Worm (Caenorhabditis elegans) whole organism, L3 larva: ENCODE data around the gene ttbk-3.
A peak's percentile ranks its signal among the peaks of the same experiment; 100 is the strongest.
"Not testable (repeated sequence)": the region's sequence is repeated elsewhere in the genome, so short reads cannot be mapped to it uniquely, and the experiment has no call there.

Experiments
- R02D3.7 ChIP-seq: fragments of 150-350 bp; optimal IDR thresholded peaks from 2 replicates; lab custom pipeline; 2014; ENCODE audit warnings: missing biosample characterization, missing genetic modification characterization
- ama-1 ChIP-seq: fragments of 150-350 bp; optimal IDR thresholded peaks from 2 replicates; lab custom pipeline; 2018
- ceh-28 ChIP-seq: fragments of 150-350 bp; optimal IDR thresholded peaks from 2 replicates; lab custom pipeline; 2014; ENCODE audit warnings: missing biosample characterization, missing genetic modification reagents, missing genetic modification characterization
- ceh-82 ChIP-seq: fragments of 150-350 bp; optimal IDR thresholded peaks from 2 replicates; lab custom pipeline; 2014; ENCODE audit warnings: missing biosample characterization, missing genetic modification characterization
- ceh-9 ChIP-seq: sonication (generic microtip); optimal IDR thresholded peaks from 2 replicates; lab custom pipeline; 2018; ENCODE audit warnings: missing biosample characterization, missing genetic modification characterization
- daf-12 ChIP-seq: fragments of 150-350 bp; optimal IDR thresholded peaks from 2 replicates; lab custom pipeline; 2014; ENCODE audit warnings: missing biosample characterization, missing genetic modification reagents, missing genetic modification characterization
- egl-27 ChIP-seq: sonication (generic microtip); optimal IDR thresholded peaks from 4 replicates; lab custom pipeline; 2017; ENCODE audit warnings: missing biosample characterization, missing genetic modification reagents, missing genetic modification characterization
- elt-1 ChIP-seq: fragments of 150-350 bp; optimal IDR thresholded peaks from 2 replicates; lab custom pipeline; 2014; ENCODE audit warnings: missing biosample characterization, missing genetic modification characterization
- elt-3 ChIP-seq, 3 experiments: fragments of 150-350 bp in 1 of 3; sonication (generic microtip) in 2 of 3; optimal IDR thresholded peaks; 2 replicates in 2 of 3; 4 replicates in 1 of 3; lab custom pipeline; 2014 to 2017; ENCODE audit warnings: missing biosample characterization in 3 of 3, missing genetic modification characterization in 3 of 3
- eor-1 ChIP-seq, 2 experiments: fragments of 150-350 bp; optimal IDR thresholded peaks; 2 replicates each; lab custom pipeline; 2014 to 2018; ENCODE audit warnings: missing biosample characterization in 2 of 2, missing genetic modification characterization in 2 of 2
- fkh-10 ChIP-seq: sonication (generic microtip); optimal IDR thresholded peaks from 2 replicates; lab custom pipeline; 2017; ENCODE audit warnings: missing biosample characterization, missing genetic modification reagents, missing genetic modification characterization
- fkh-2 ChIP-seq: fragments of 150-350 bp; optimal IDR thresholded peaks from 2 replicates; lab custom pipeline; 2014; ENCODE audit warnings: missing biosample characterization, missing genetic modification reagents, missing genetic modification characterization
- fos-1 ChIP-seq: fragments of 150-350 bp; optimal IDR thresholded peaks from 2 replicates; lab custom pipeline; 2014; ENCODE audit warnings: missing biosample characterization, missing genetic modification characterization
- hmg-11 ChIP-seq: sonication (generic microtip); optimal IDR thresholded peaks from 2 replicates; lab custom pipeline; 2016; ENCODE audit warnings: missing genetic modification characterization, missing compliant biosample characterization
- jun-1 ChIP-seq: fragments of 150-350 bp; optimal IDR thresholded peaks from 2 replicates; lab custom pipeline; 2014; ENCODE audit warnings: missing biosample characterization, missing genetic modification reagents, missing genetic modification characterization
- lin-15B ChIP-seq: fragments of 150-350 bp; optimal IDR thresholded peaks from 2 replicates; lab custom pipeline; 2014; ENCODE audit warnings: missing biosample characterization, missing genetic modification characterization
- lin-39 ChIP-seq: fragments of 150-350 bp; optimal IDR thresholded peaks from 2 replicates; lab custom pipeline; 2018; ENCODE audit warnings: missing biosample characterization, missing genetic modification reagents, missing genetic modification characterization
- mdl-1 ChIP-seq: fragments of 150-350 bp; optimal IDR thresholded peaks from 2 replicates; lab custom pipeline; 2014; ENCODE audit warnings: missing biosample characterization, missing genetic modification characterization
- mml-1 ChIP-seq: fragments of 150-350 bp; sonication (generic microtip); optimal IDR thresholded peaks from 3 replicates; lab custom pipeline; 2014; ENCODE audit warnings: missing biosample characterization, missing genetic modification characterization
- nhr-12 ChIP-seq: fragments of 150-350 bp; optimal IDR thresholded peaks from 2 replicates; lab custom pipeline; 2014; ENCODE audit warnings: missing biosample characterization, missing genetic modification characterization
- nhr-23 ChIP-seq: fragments of 150-350 bp; optimal IDR thresholded peaks from 2 replicates; lab custom pipeline; 2014; ENCODE audit warnings: missing biosample characterization, missing genetic modification reagents, missing genetic modification characterization
- nhr-237 ChIP-seq: fragments of 150-350 bp; optimal IDR thresholded peaks from 2 replicates; lab custom pipeline; 2014; ENCODE audit warnings: missing biosample characterization, missing genetic modification characterization
- nhr-25 ChIP-seq: sonication (generic microtip); optimal IDR thresholded peaks from 2 replicates; lab custom pipeline; 2017; ENCODE audit warnings: missing biosample characterization, missing genetic modification characterization
- nhr-43 ChIP-seq: sonication (generic microtip); optimal IDR thresholded peaks from 2 replicates; lab custom pipeline; 2016; ENCODE audit warnings: mild to moderate bottlenecking, missing genetic modification characterization, missing compliant biosample characterization; ENCODE audit not compliant: poor library complexity, severe bottlenecking
- nhr-76 ChIP-seq: fragments of 150-350 bp; sonication (generic microtip); optimal IDR thresholded peaks from 5 replicates; lab custom pipeline; 2014; ENCODE audit warnings: missing biosample characterization, missing genetic modification characterization
- nhr-77 ChIP-seq: fragments of 150-350 bp; optimal IDR thresholded peaks from 2 replicates; lab custom pipeline; 2014; ENCODE audit warnings: missing biosample characterization, missing genetic modification characterization
- pha-4 ChIP-seq: fragments of 150-350 bp; optimal IDR thresholded peaks from 2 replicates; lab custom pipeline; 2014; ENCODE audit warnings: missing biosample characterization, missing genetic modification reagents, missing genetic modification characterization
- tbx-2 ChIP-seq: sonication (generic microtip); optimal IDR thresholded peaks from 2 replicates; lab custom pipeline; 2016; ENCODE audit warnings: mild to moderate bottlenecking, missing genetic modification characterization, missing compliant biosample characterization
- unc-62 ChIP-seq: fragments of 150-350 bp; sonication (generic microtip); optimal IDR thresholded peaks from 4 replicates; lab custom pipeline; 2014; ENCODE audit warnings: missing biosample characterization, missing genetic modification reagents, missing genetic modification characterization
- ztf-4 ChIP-seq: fragments of 150-350 bp; optimal IDR thresholded peaks from 2 replicates; lab custom pipeline; 2014; ENCODE audit warnings: missing biosample characterization, missing genetic modification characterization

ttbk-3 gene

ce11 chrIV:9913064-9913463 lies 23.3 kb upstream of the ttbk-3 start:
- no peak for TF ChIP-seq tbx-2 (tag; lab: Kevin White, UChicago)
- TF ChIP-seq nhr-23 (tag; lab: Kevin White, UChicago) = peak; percentile 10
- no peak for TF ChIP-seq eor-1 (tag; optimal IDR thresholded peaks at IDR 0.05; lab: Kevin White, UChicago)
- peak; percentile 4 for TF ChIP-seq nhr-43
- peak; percentile 55 for TF ChIP-seq nhr-25
- TF ChIP-seq egl-27 (tag; lab: Kevin White, UChicago) = no peak

ce11 chrIV:9903608-9904007 lies 13.9 kb upstream of the ttbk-3 start, which contains the start of gene best-13:
Gene best-13, plus strand, starts transcription at chrIV:9903908.
- no peak for TF ChIP-seq nhr-12 (tag; lab: Kevin White, UChicago)
- no peak for TF ChIP-seq ceh-9
- no peak for TF ChIP-seq ceh-82
- no peak for TF ChIP-seq pha-4
- TF ChIP-seq fkh-10 (GFP tag; lab: Kevin White, UChicago) = no peak

- TF ChIP-seq hmg-11 (tag; lab: Kevin White, UChicago) (peak; percentile 7), nhr-77 (no peak), nhr-12 (tag; lab: Kevin White, UChicago) (no peak), lin-15B (peak; percentile 31), R02D3.7 (tag; lab: Kevin White, UChicago) (no peak), pha-4 (peak; percentile 34)
Measured at ce11 chrIV:9899227-9899626, 9.5 kb upstream of the ttbk-3 start.

- TF ChIP-seq hmg-11 (tag; lab: Kevin White, UChicago) (no peak), mdl-1 (tag; lab: Kevin White, UChicago) (no peak), ceh-82 (no peak), ztf-4 (tag; lab: Kevin White, UChicago) (no peak), nhr-43 (no peak), pha-4 (no peak), tbx-2 (tag; lab: Kevin White, UChicago) (no peak), lin-39 (tag; lab: Kevin White, UChicago) (no peak), unc-62 (no peak), ceh-28 (tag; lab: Kevin White, UChicago) (no peak), jun-1 (no peak), ama-1 (lab: Kevin White, UChicago) (no peak), fkh-10 (GFP tag; lab: Kevin White, UChicago) (no peak), daf-12 (tag; lab: Kevin White, UChicago) (no peak), nhr-77 (no peak), ceh-9 (no peak), nhr-237 (tag; lab: Kevin White, UChicago) (no peak), egl-27 (tag; lab: Kevin White, UChicago) (no peak)
Measured at ce11 chrIV:9898712-9899111, 9.0 kb upstream of the ttbk-3 start, which contains the start of gene tbc-3. Gene tbc-3, plus strand, starts transcription at chrIV:9899012.

- TF ChIP-seq mml-1 = no peak
- no peak for TF ChIP-seq nhr-77
- no peak for TF ChIP-seq nhr-23 (tag; lab: Kevin White, UChicago)
- no peak for TF ChIP-seq ceh-9
- TF ChIP-seq tbx-2 (tag; lab: Kevin White, UChicago) = no peak
- no peak for TF ChIP-seq lin-39 (tag; lab: Kevin White, UChicago)
- no peak for TF ChIP-seq elt-1 (tag; lab: Kevin White, UChicago)
- no peak for TF ChIP-seq nhr-76 (tag; lab: Kevin White, UChicago)
Measured at ce11 chrIV:9895088-9895487, 5.3 kb upstream of the ttbk-3 start, which contains the start of gene ssp-32. Gene ssp-32, plus strand, starts transcription at chrIV:9895388.

- not testable (repeated sequence) for TF ChIP-seq fos-1; ceh-82; fkh-2 (tag; lab: Kevin White, UChicago)
Measured at ce11 chrIV:9894331-9894730, 4.6 kb upstream of the ttbk-3 start, which contains the start of gene msp-77. Gene msp-77, plus strand, starts transcription at chrIV:9894631.

- not testable (repeated sequence) for TF ChIP-seq elt-3 (tag; optimal IDR thresholded peaks at IDR 0.05; lab: Kevin White, UChicago); tbx-2 (tag; lab: Kevin White, UChicago); mdl-1 (tag; lab: Kevin White, UChicago)
Measured at ce11 chrIV:9893649-9894048, 3.9 kb upstream of the ttbk-3 start, which contains the start of gene sss-1. Gene sss-1, minus strand, starts transcription at chrIV:9893749.
